Fruit fly (Drosophila melanogaster): ENCODE measurements around the gene pho.

Gene pho

dm6 chr4:1162058-1162457, 19.4 kb downstream of the pho start, which contains the start of gene CG32017:
Gene CG32017, minus strand, starts transcription at chr4:1162158.
- no peak for TF ChIP-seq h (optimal IDR thresholded peaks at IDR 0.05)
- TF ChIP-seq Sin3A (optimal IDR thresholded peaks at IDR 0.05), result no peak
- no peak for TF ChIP-seq Myc (optimal IDR thresholded peaks at IDR 0.05)
- TF ChIP-seq psq (optimal IDR thresholded peaks at IDR 0.05), result no peak
- TF ChIP-seq insv (optimal IDR thresholded peaks at IDR 0.05), result no peak
- TF ChIP-seq ttk (optimal IDR thresholded peaks at IDR 0.05), result no peak

- TF ChIP-seq Myc (optimal IDR thresholded peaks at IDR 0.05) (no peak), h (optimal IDR thresholded peaks at IDR 0.05) (no peak), ttk (optimal IDR thresholded peaks at IDR 0.05) (no peak), psq (optimal IDR thresholded peaks at IDR 0.05) (no peak)
These were observed 25.1 kb downstream of the pho start for dm6 chr4:1156278-1156677.

DNA sequence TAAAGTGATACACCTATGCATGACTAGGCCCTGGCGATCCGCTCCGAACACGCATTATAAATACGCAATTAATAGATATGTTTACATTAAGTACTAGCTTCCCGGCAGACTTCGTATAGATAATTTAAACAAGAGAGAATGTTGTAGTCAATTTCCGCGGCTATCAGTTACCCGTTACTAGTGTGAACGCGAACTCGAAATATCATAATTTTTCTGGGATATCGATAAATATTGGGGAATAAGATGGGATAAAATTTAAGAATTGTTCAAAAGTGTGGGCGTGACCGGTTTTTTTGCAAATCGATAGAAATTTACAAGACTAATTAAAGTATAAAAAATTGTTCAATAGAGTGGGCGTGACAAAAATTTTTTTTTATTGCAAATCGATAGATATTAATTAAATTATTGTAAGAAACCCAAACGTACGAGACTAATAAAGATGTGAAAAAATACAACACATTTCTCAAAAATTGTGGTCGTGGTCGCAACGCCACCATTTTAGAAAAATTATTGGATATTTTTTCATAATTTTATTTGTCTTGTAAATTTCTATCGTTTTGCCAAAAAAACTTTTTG, 33.4 kb downstream of the pho start:
- TF ChIP-seq psq (optimal IDR thresholded peaks at IDR 0.05), result no peak
- no peak for TF ChIP-seq Myc (optimal IDR thresholded peaks at IDR 0.05)
- no peak for TF ChIP-seq h (optimal IDR thresholded peaks at IDR 0.05)
- TF ChIP-seq insv (optimal IDR thresholded peaks at IDR 0.05), result no peak
- no peak for TF ChIP-seq ttk (optimal IDR thresholded peaks at IDR 0.05)
- no peak for TF ChIP-seq Sin3A (optimal IDR thresholded peaks at IDR 0.05)

DNA sequence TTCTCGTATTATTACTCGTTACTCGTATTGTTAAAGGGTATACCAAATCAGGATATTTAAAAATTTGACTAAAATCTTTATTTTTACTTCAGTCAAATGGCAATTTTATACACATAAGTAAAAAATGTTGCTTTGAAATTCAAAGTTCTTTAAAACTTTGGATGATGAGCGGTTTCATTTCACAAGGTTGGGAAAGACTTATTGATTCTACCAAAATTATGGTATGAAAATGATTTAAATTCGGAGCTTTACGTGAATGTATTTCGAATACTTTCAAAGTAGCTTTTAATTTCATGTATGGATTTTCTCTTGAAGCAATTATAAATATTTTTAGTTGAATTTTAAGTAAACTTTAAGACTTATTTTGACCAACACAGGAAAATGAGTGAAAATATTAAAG, 34.3 kb downstream of the pho start, which contains the start of gene Kif3C:
TSS of gene Kif3C (plus strand) at position 301 of the 400 bp plus-strand sequence.
- TF ChIP-seq insv (optimal IDR thresholded peaks at IDR 0.05) (no peak), psq (optimal IDR thresholded peaks at IDR 0.05) (no peak), ttk (optimal IDR thresholded peaks at IDR 0.05) (no peak), Sin3A (optimal IDR thresholded peaks at IDR 0.05) (no peak), h (optimal IDR thresholded peaks at IDR 0.05) (no peak), Myc (optimal IDR thresholded peaks at IDR 0.05) (no peak)

DNA sequence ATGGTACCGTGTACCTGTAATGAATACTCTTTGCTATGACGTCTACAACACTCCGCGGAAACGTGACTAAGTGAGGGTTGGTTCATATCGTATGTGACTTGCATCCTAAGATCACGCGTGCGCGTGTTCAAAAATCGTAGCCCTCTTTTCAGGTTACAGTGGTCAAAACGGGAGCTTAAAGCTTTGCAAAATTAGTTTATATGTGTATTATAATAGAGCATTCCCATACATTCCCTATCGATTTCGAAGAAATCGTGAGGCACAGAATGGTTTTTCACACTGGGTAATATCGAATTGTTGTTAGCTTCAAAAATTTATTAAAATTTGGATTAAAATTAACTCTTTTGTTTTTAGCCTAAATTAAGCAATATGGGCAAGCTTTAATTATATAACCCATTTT, 35.0 kb downstream of the pho start:
- no peak for TF ChIP-seq insv (optimal IDR thresholded peaks at IDR 0.05)
- no peak for TF ChIP-seq Myc (optimal IDR thresholded peaks at IDR 0.05)
- TF ChIP-seq h (optimal IDR thresholded peaks at IDR 0.05), result no peak
- no peak for TF ChIP-seq Sin3A (optimal IDR thresholded peaks at IDR 0.05)
- TF ChIP-seq psq (optimal IDR thresholded peaks at IDR 0.05), result no peak
- TF ChIP-seq ttk (optimal IDR thresholded peaks at IDR 0.05), result no peak

- no peak for TF ChIP-seq psq (optimal IDR thresholded peaks at IDR 0.05)
- no peak for TF ChIP-seq insv (optimal IDR thresholded peaks at IDR 0.05)
- TF ChIP-seq h (optimal IDR thresholded peaks at IDR 0.05), result no peak
- TF ChIP-seq Myc (optimal IDR thresholded peaks at IDR 0.05), result no peak
These were observed 36.7 kb downstream of the pho start for dm6 chr4:1144715-1145114.

DNA sequence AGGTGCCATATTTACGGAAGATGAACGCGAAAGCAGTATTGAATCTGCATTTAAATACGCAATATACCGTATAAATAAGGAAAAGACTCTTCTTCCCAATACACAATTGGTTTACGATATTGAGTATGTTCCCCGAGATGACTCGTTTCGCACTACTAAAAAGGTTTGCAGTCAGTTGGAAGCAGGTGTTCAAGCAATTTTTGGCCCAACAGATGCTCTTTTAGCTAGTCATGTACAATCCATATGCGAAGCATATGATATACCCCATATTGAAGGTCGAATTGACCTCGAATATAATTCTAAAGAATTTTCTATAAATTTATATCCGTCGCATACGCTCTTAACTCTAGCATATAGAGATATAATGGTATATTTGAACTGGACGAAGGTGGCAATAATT, 54.4 kb downstream of the pho start:
- no peak for TF ChIP-seq ttk (optimal IDR thresholded peaks at IDR 0.05)
- no peak for TF ChIP-seq Myc (optimal IDR thresholded peaks at IDR 0.05)
- no peak for TF ChIP-seq psq (optimal IDR thresholded peaks at IDR 0.05)
- no peak for TF ChIP-seq insv (optimal IDR thresholded peaks at IDR 0.05)
- TF ChIP-seq h (optimal IDR thresholded peaks at IDR 0.05), result no peak

DNA sequence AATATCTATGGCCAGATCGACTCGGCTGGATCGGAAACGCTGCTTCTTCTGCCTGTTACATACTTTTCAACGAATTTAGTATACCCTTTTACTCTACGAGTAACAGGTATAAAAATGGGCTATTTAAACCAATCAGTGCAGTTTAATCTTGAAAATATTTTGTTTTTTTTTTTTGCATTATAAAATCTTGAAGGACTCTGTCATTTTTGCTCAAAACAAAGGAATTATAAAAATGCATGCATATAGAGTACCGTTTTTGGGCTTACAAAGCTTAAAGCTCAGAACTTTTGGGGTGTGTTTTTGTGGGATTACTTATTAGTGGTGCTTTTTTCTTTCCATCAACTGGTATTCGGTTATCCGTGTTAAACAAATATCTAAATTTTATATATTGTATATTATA, 55.1 kb downstream of the pho start, which contains the start of gene CG11155:
TSS of gene CG11155 (plus strand) at position 313 of the 400 bp plus-strand sequence.
- TF ChIP-seq Myc (optimal IDR thresholded peaks at IDR 0.05) (no peak), h (optimal IDR thresholded peaks at IDR 0.05) (no peak), ttk (optimal IDR thresholded peaks at IDR 0.05) (no peak), insv (optimal IDR thresholded peaks at IDR 0.05) (no peak), psq (optimal IDR thresholded peaks at IDR 0.05) (no peak), Sin3A (optimal IDR thresholded peaks at IDR 0.05) (no peak)

- no peak for TF ChIP-seq Sin3A (optimal IDR thresholded peaks at IDR 0.05)
- no peak for TF ChIP-seq h (optimal IDR thresholded peaks at IDR 0.05)
- TF ChIP-seq Myc (optimal IDR thresholded peaks at IDR 0.05), result no peak
- no peak for TF ChIP-seq psq (optimal IDR thresholded peaks at IDR 0.05)
- no peak for TF ChIP-seq insv (optimal IDR thresholded peaks at IDR 0.05)
- no peak for TF ChIP-seq ttk (optimal IDR thresholded peaks at IDR 0.05)
These were observed 57.0 kb downstream of the pho start for dm6 chr4:1124494-1124780.

DNA sequence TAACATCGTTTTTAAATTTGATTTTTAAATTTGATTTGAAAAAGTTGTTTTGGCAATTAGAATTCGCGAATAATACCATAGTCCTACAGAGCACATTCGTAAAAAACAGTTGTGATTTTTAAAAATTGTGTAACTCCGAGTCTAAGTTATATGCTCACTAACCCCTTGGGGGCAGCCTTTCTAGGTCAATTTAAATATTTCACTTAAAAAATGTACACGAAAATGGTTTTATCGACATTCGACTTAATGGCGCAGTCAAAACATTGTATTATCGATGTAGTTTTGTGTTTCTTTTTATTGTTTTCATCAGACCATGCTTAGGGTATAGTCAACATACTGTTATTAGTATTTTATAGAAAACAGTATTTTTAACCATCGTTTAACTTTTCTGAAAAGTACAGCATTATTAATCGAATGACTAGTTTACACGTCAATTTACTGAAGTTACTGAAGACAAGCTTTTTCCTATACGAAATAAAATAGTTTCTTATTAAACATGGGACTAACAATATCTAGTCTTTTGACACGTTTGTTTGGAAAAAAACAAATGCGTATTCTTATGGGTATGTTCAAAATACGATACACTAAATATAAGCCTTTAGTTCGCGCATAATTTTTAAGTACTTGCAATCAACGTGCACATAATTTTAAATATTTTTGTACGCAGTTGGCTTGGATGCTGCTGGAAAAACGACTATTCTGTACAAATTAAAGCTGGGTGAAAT, 57.5 kb downstream of the pho start, which contains the start of gene Arf4:
TSS of gene Arf4 (plus strand) at position 399 of the 725 bp plus-strand sequence.
- no peak for TF ChIP-seq h (optimal IDR thresholded peaks at IDR 0.05)

DNA sequence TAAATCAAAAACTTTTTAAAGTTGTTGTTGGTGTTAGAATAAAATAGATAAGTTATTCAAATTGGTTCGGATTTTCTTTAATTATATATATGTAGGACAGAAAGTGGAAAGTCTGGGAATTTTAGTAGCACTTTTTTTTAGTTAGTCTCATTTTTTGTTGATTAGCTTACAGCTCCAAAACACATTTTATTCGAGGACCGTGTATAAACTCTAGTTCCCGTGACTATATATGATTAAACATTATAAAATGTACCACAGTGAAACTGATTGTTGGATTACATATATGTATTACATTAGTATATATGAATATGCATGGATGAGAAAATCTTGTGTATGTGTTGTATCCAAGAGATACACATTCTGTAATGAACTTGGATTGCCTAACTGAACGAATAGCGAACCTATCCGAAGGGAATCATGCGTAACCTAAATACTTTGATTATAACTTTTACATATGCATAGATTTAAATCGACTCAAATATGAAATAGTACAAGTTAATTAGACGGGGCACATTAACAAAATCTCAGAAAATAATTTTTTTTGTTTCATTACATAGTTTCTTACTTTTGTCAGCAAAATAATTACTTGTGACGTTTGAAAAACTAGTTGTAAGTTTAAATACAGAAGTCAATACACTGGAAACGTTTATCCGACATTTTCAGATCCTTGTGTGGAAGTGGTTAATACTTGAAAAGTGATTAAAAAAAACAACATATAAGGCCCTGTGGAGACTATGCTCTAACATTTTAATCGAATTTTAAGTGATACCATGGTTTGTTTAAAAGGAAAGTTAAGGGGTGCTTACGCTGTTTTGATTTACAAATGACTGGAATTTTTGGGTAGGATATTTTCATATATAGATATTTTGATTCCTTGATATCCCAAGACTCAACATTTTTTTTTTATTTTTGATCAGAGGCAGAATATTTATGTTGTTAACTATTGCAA, 58.5 kb downstream of the pho start, which contains the start of gene Cals:
TSS of gene Cals (minus strand) at position 700 of the 949 bp plus-strand sequence.
- TF ChIP-seq h (optimal IDR thresholded peaks at IDR 0.05) (no peak), Sin3A (optimal IDR thresholded peaks at IDR 0.05) (no peak), Myc (optimal IDR thresholded peaks at IDR 0.05) (no peak), ttk (optimal IDR thresholded peaks at IDR 0.05) (no peak), insv (optimal IDR thresholded peaks at IDR 0.05) (no peak), psq (optimal IDR thresholded peaks at IDR 0.05) (no peak)
